Fruit fly (Drosophila melanogaster) whole organism, embryonic: ENCODE data around the gene DCP2.

Source experiments
- Bdp1 ChIP-seq: fragments of 200-800 bp; sonication (Bioruptor generic); optimal IDR thresholded peaks from 3 replicates; lab custom pipeline; 2016; ENCODE audit warnings: missing biosample characterization, missing genetic modification characterization
- CG10321 ChIP-seq: fragments of 200-800 bp; sonication (Bioruptor generic); IDR thresholded peaks from 2 replicates; pipeline ENCODE4 v1.3.6; 2022; ENCODE audit warnings: missing biosample characterization, missing genetic modification characterization
- CG13296 ChIP-seq: fragments of 200-800 bp; sonication (Bioruptor generic); optimal IDR thresholded peaks from 3 replicates; lab custom pipeline; 2018; ENCODE audit warnings: missing biosample characterization, mild to moderate bottlenecking, missing genetic modification characterization
- CG15514 ChIP-seq: fragments of 200-800 bp; sonication (Bioruptor generic); optimal IDR thresholded peaks from 3 replicates; lab custom pipeline; 2017; ENCODE audit warnings: missing biosample characterization, missing genetic modification characterization, mild to moderate bottlenecking, moderate library complexity, missing genetic modification reagents
- CG18011 ChIP-seq: fragments of 200-800 bp; sonication (Bioruptor generic); optimal IDR thresholded peaks from 2 replicates; lab custom pipeline; 2017; ENCODE audit warnings: missing biosample characterization, missing genetic modification characterization, mild to moderate bottlenecking, moderate library complexity, missing genotype
- CG18476 ChIP-seq: fragments of 200-800 bp; sonication (Bioruptor generic); optimal IDR thresholded peaks from 2 replicates; lab custom pipeline; 2016; ENCODE audit warnings: missing biosample characterization, mild to moderate bottlenecking, missing genetic modification characterization
- CG18619 ChIP-seq: fragments of 200-800 bp; sonication (Bioruptor generic); optimal IDR thresholded peaks from 3 replicates; lab custom pipeline; 2017; ENCODE audit warnings: missing biosample characterization, mild to moderate bottlenecking, missing genetic modification characterization
- CG2202 ChIP-seq: fragments of 200-800 bp; sonication (Bioruptor generic); optimal IDR thresholded peaks from 2 replicates; lab custom pipeline; 2018; ENCODE audit warnings: missing biosample characterization, mild to moderate bottlenecking, missing genetic modification characterization
- CG2889 ChIP-seq: fragments of 200-800 bp; sonication (Bioruptor generic); IDR thresholded peaks from 3 replicates; pipeline ENCODE4 v1.3.6; 2022; ENCODE audit warnings: missing biosample characterization, missing genetic modification characterization
- CG30403 ChIP-seq: fragments of 200-800 bp; sonication (Bioruptor generic); optimal IDR thresholded peaks from 3 replicates; lab custom pipeline; 2016; ENCODE audit warnings: missing biosample characterization, missing genetic modification characterization
- CG43689 ChIP-seq: fragments of 200-800 bp; sonication (Bioruptor generic); IDR thresholded peaks from 2 replicates; pipeline ENCODE4 v1.3.6; 2022; ENCODE audit warnings: missing biosample characterization, missing genetic modification characterization
- CG4707 ChIP-seq: fragments of 200-800 bp; sonication (Bioruptor generic); optimal IDR thresholded peaks from 2 replicates; lab custom pipeline; 2018; ENCODE audit warnings: missing biosample characterization, mild to moderate bottlenecking, missing genetic modification characterization, moderate library complexity
- CG7271 ChIP-seq: fragments of 200-800 bp; sonication (Bioruptor generic); optimal IDR thresholded peaks from 2 replicates; lab custom pipeline; 2018; ENCODE audit warnings: missing biosample characterization, mild to moderate bottlenecking, missing genetic modification characterization, moderate library complexity
- CG7963 ChIP-seq: fragments of 200-800 bp; sonication (Bioruptor generic); IDR thresholded peaks from 3 replicates; pipeline ENCODE4 v1.3.6; 2022; ENCODE audit warnings: missing biosample characterization, missing genetic modification characterization; ENCODE audit not compliant: partially characterized antibody
- CG7987 ChIP-seq: fragments of 200-800 bp; sonication (Bioruptor generic); optimal IDR thresholded peaks from 2 replicates; lab custom pipeline; 2018; ENCODE audit warnings: missing biosample characterization, mild to moderate bottlenecking, missing genetic modification characterization, moderate library complexity
- D19B ChIP-seq: fragments of 200-800 bp; sonication (Bioruptor generic); optimal IDR thresholded peaks from 2 replicates; lab custom pipeline; 2017; ENCODE audit warnings: missing biosample characterization, mild to moderate bottlenecking, missing genetic modification characterization
- Dfd ChIP-seq, 2 experiments: fragments of >200 bp; optimal IDR thresholded peaks; 2 replicates each; lab custom pipeline; 2017; ENCODE audit warnings: missing biosample characterization in 2 of 2, missing genetic modification characterization in 2 of 2
- ERR ChIP-seq: fragments of 200-800 bp; sonication (Bioruptor generic); optimal IDR thresholded peaks from 2 replicates; lab custom pipeline; 2016; ENCODE audit warnings: missing biosample characterization, missing genetic modification characterization
- Fer1 ChIP-seq: fragments of 200-800 bp; sonication (Bioruptor generic); optimal IDR thresholded peaks from 2 replicates; lab custom pipeline; 2017; ENCODE audit warnings: missing biosample characterization, mild to moderate bottlenecking, missing genetic modification characterization
- H15 ChIP-seq: fragments of 200-800 bp; sonication (Bioruptor generic); IDR thresholded peaks from 3 replicates; pipeline ENCODE4 v1.3.6; 2022; ENCODE audit warnings: missing biosample characterization, missing genetic modification characterization
- Hey ChIP-seq: fragments of 200-800 bp; sonication (Bioruptor generic); optimal IDR thresholded peaks from 3 replicates; lab custom pipeline; 2018; ENCODE audit warnings: missing biosample characterization, mild to moderate bottlenecking, missing genetic modification characterization
- Hr51 ChIP-seq, 2 experiments: fragments of 200-800 bp; sonication (Bioruptor generic); optimal IDR thresholded peaks; 2 replicates in 1 of 2; 3 replicates in 1 of 2; lab custom pipeline; 2016 to 2018; ENCODE audit warnings: missing biosample characterization in 2 of 2, missing genetic modification characterization in 2 of 2, mild to moderate bottlenecking in 1 of 2, moderate library complexity in 1 of 2
- Med ChIP-seq: fragments of 200-800 bp; sonication (Bioruptor generic); peaks from one replicate; lab custom pipeline; 2016; ENCODE audit warnings: missing biosample characterization, missing genetic modification characterization, mild to moderate bottlenecking, inconsistent platforms, moderate library complexity
- NC2α ChIP-seq: fragments of 200-800 bp; sonication (Bioruptor generic); optimal IDR thresholded peaks from 2 replicates; lab custom pipeline; 2016; ENCODE audit warnings: missing biosample characterization, missing genetic modification characterization
- PHDP ChIP-seq: fragments of 200-800 bp; sonication (Bioruptor generic); optimal IDR thresholded peaks from 3 replicates; lab custom pipeline; 2018; ENCODE audit warnings: missing biosample characterization, mild to moderate bottlenecking, missing genetic modification characterization, moderate library complexity
- Ptx1 ChIP-seq: fragments of 200-800 bp; sonication (Bioruptor generic); IDR thresholded peaks from 2 replicates; pipeline ENCODE4 v1.3.6; 2022; ENCODE audit warnings: missing biosample characterization, missing genetic modification characterization
- amos ChIP-seq: fragments of 200-800 bp; sonication (Bioruptor generic); IDR thresholded peaks from 2 replicates; pipeline ENCODE4 v1.3.6; 2022; ENCODE audit warnings: missing biosample characterization, missing genetic modification characterization; ENCODE audit not compliant: partially characterized antibody
- ato ChIP-seq: fragments of 200-800 bp; sonication (Bioruptor generic); IDR thresholded peaks from 2 replicates; pipeline ENCODE4 v1.3.6; 2022; ENCODE audit warnings: missing biosample characterization, missing genetic modification characterization; ENCODE audit not compliant: partially characterized antibody
- az2 ChIP-seq: fragments of 200-800 bp; sonication (Bioruptor generic); optimal IDR thresholded peaks from 3 replicates; lab custom pipeline; 2016; ENCODE audit warnings: missing biosample characterization, missing genetic modification characterization
- chif ChIP-seq, 2 experiments: fragments of 200-800 bp; sonication (Bioruptor generic); optimal IDR thresholded peaks; 3 replicates each; lab custom pipeline; 2016; ENCODE audit warnings: missing biosample characterization in 2 of 2, missing genetic modification characterization in 2 of 2
- dmrt99B ChIP-seq: fragments of 200-800 bp; sonication (Bioruptor generic); optimal IDR thresholded peaks from 2 replicates; lab custom pipeline; 2018; ENCODE audit warnings: missing biosample characterization, mild to moderate bottlenecking, missing genetic modification characterization, moderate library complexity
- dpn ChIP-seq, 2 experiments: fragments of 200-800 bp; sonication (Bioruptor generic); optimal IDR thresholded peaks; 3 replicates each; lab custom pipeline; 2016; ENCODE audit warnings: missing biosample characterization in 2 of 2, missing genetic modification characterization in 2 of 2
- eve ChIP-seq, 2 experiments: fragments of >200 bp; optimal IDR thresholded peaks; 2 replicates each; lab custom pipeline; 2017; ENCODE audit warnings: missing biosample characterization in 2 of 2, missing genetic modification characterization in 2 of 2
- gt ChIP-seq: fragments of 200-800 bp; sonication (Bioruptor generic); IDR thresholded peaks from 2 replicates; pipeline ENCODE4 v1.3.6; 2022; ENCODE audit warnings: missing biosample characterization, missing genetic modification characterization
- insv ChIP-seq, 2 experiments: fragments of 200-800 bp; sonication (Bioruptor generic); optimal IDR thresholded peaks; 3 replicates each; lab custom pipeline; 2016 to 2018; ENCODE audit warnings: missing biosample characterization in 2 of 2, missing genetic modification characterization in 2 of 2
- kay ChIP-seq: fragments of 200-800 bp; sonication (Bioruptor generic); optimal IDR thresholded peaks from 2 replicates; lab custom pipeline; 2016; ENCODE audit warnings: missing biosample characterization, missing genetic modification characterization
- klu ChIP-seq: fragments of 200-800 bp; sonication (Bioruptor generic); IDR thresholded peaks from 2 replicates; pipeline ENCODE4 v1.3.6; 2022; ENCODE audit warnings: missing biosample characterization, missing genetic modification characterization
- onecut ChIP-seq: fragments of 200-800 bp; sonication (Bioruptor generic); IDR thresholded peaks from 2 replicates; pipeline ENCODE4 v1.3.6; 2022; ENCODE audit warnings: missing biosample characterization, missing genetic modification characterization
- pb ChIP-seq: fragments of 200-800 bp; sonication (Bioruptor generic); optimal IDR thresholded peaks from 3 replicates; lab custom pipeline; 2016; ENCODE audit warnings: missing biosample characterization, missing genetic modification characterization
- pfk ChIP-seq: fragments of 200-800 bp; sonication (Bioruptor generic); optimal IDR thresholded peaks from 2 replicates; lab custom pipeline; 2018; ENCODE audit warnings: missing biosample characterization, mild to moderate bottlenecking, missing genetic modification characterization, moderate library complexity
- pita ChIP-seq: fragments of 200-800 bp; sonication (Bioruptor generic); optimal IDR thresholded peaks from 2 replicates; lab custom pipeline; 2017; ENCODE audit warnings: missing biosample characterization, mild to moderate bottlenecking, missing genetic modification characterization
- rib ChIP-seq: fragments of 200-800 bp; sonication (Bioruptor generic); IDR thresholded peaks from 2 replicates; pipeline ENCODE4 v1.3.6; 2022; ENCODE audit warnings: missing biosample characterization, missing genetic modification characterization
- row ChIP-seq: fragments of 200-800 bp; sonication (Bioruptor generic); IDR thresholded peaks from 3 replicates; pipeline ENCODE4 v1.3.6; 2022; ENCODE audit warnings: missing biosample characterization, missing genetic modification characterization
- scrt ChIP-seq: fragments of 200-800 bp; sonication (Bioruptor generic); optimal IDR thresholded peaks from 2 replicates; lab custom pipeline; 2018; ENCODE audit warnings: missing biosample characterization, mild to moderate bottlenecking, missing genetic modification characterization, moderate library complexity
- sna ChIP-seq: fragments of 200-800 bp; sonication (Bioruptor generic); IDR thresholded peaks from 2 replicates; pipeline ENCODE4 v1.3.6; 2022; ENCODE audit warnings: missing biosample characterization, missing genetic modification characterization; ENCODE audit not compliant: partially characterized antibody
- tup ChIP-seq: fragments of 200-800 bp; sonication (Bioruptor generic); optimal IDR thresholded peaks from 2 replicates; lab custom pipeline; 2016; ENCODE audit warnings: missing biosample characterization, mild to moderate bottlenecking, missing genetic modification characterization, moderate library complexity
- twi ChIP-seq: fragments of 200-800 bp; optimal IDR thresholded peaks from 2 replicates; lab custom pipeline; 2019; ENCODE audit warnings: missing biosample characterization, mild to moderate bottlenecking, missing genetic modification characterization, moderate library complexity
- yki ChIP-seq: fragments of >200 bp; optimal IDR thresholded peaks from 3 replicates; lab custom pipeline; 2018
- zf30C ChIP-seq: fragments of 200-800 bp; sonication (Bioruptor generic); optimal IDR thresholded peaks from 3 replicates; lab custom pipeline; 2018; ENCODE audit warnings: missing biosample characterization, mild to moderate bottlenecking, missing genetic modification characterization
- zfh1 ChIP-seq: fragments of 200-800 bp; sonication (Bioruptor generic); IDR thresholded peaks from 3 replicates; pipeline ENCODE4 v1.3.6; 2022; ENCODE audit warnings: missing biosample characterization, missing genetic modification characterization

The DCP2 gene

dm6 chr3L:15823780-15824423 lies 2.3 kb downstream of the DCP2 start (continued):
- TF ChIP-seq amos (GFP tag; lab: Robert Waterston, UW) (no peak), D19B (GFP tag; lab: Kevin White, UChicago) (no peak), H15 (GFP tag; lab: Robert Waterston, UW) (no peak), yki (lab: Kevin White, UChicago) (no peak), CG18619 (no peak), az2 (no peak), CG7987 (GFP tag; lab: Kevin White, UChicago) (peak; percentile 27), CG18011 (GFP tag; lab: Kevin White, UChicago) (no peak), tup (GFP tag; lab: Kevin White, UChicago) (no peak), rib (GFP tag; lab: Robert Waterston, UW) (no peak), klu (GFP tag; lab: Robert Waterston, UW) (no peak), dpn (GFP tag; optimal IDR thresholded peaks at IDR 0.05; lab: Kevin White, UChicago) (no peak), CG7271 (no peak), eve (GFP tag; optimal IDR thresholded peaks at IDR 0.05; lab: Kevin White, UChicago) (peak in 1 of 2 experiments; percentile 37), Hey (tag; lab: Kevin White, UChicago) (peak; percentile 10), CG15514 (peak; percentile 35), ato (GFP tag; lab: Robert Waterston, UW) (no peak), CG30403 (GFP tag; lab: Kevin White, UChicago) (no peak), insv (GFP tag; optimal IDR thresholded peaks at IDR 0.05; lab: Kevin White, UChicago) (no peak), gt (GFP tag; lab: Robert Waterston, UW) (no peak), pb (GFP tag; lab: Kevin White, UChicago) (no peak), chif (GFP tag; optimal IDR thresholded peaks at IDR 0.05; lab: Kevin White, UChicago) (no peak), CG7963 (no peak), Dfd (GFP tag; optimal IDR thresholded peaks at IDR 0.05; lab: Kevin White, UChicago) (no peak), pita (GFP tag; lab: Kevin White, UChicago) (no peak), kay (no peak), ERR (GFP tag; lab: Kevin White, UChicago) (no peak), row (GFP tag; lab: Robert Waterston, UW) (0 out of 3 replicates have a peak, but pooled peaks have one; percentile 5), CG18476 (no peak), sna (GFP tag; lab: Robert Waterston, UW) (0 out of 2 replicates have a peak, but pooled peaks have one; percentile 6), Hr51 (GFP tag; optimal IDR thresholded peaks at IDR 0.05; lab: Kevin White, UChicago) (no peak), CG10321 (GFP tag; lab: Robert Waterston, UW) (no peak), zfh1 (GFP tag; lab: Robert Waterston, UW) (no peak), Ptx1 (GFP tag; lab: Robert Waterston, UW) (no peak), CG2889 (GFP tag; lab: Robert Waterston, UW) (no peak), zf30C (no peak), NC2α (no peak), CG2202 (tag; lab: Kevin White, UChicago) (no peak), twi (tag; lab: Kevin White, UChicago) (no peak), Fer1 (peak; percentile 7), onecut (GFP tag; lab: Robert Waterston, UW) (no peak), Med (GFP tag; lab: Kevin White, UChicago) (peak; percentile 58), Bdp1 (GFP tag; lab: Kevin White, UChicago) (no peak), dmrt99B (tag; lab: Kevin White, UChicago) (no peak), CG13296 (GFP tag; lab: Kevin White, UChicago) (peak; percentile 36), CG4707 (no peak), CG43689 (GFP tag; lab: Robert Waterston, UW) (no peak), PHDP (tag; lab: Kevin White, UChicago) (peak; percentile 34), pfk (GFP tag; lab: Kevin White, UChicago) (no peak), scrt (no peak)
